Fruit fly (Drosophila melanogaster): Measurements from ENCODE around the gene CG9636.

The CG9636 gene

dm6 chr3R:8233370-8233773 lies 10.2 kb downstream of the CG9636 start, which contains the start of gene PolI (continued):
- no peak for TF ChIP-seq CG7963 (GFP tag; IDR thresholded peaks at IDR 0.05; ENCODE audit: partially characterized antibody)
- no peak for TF ChIP-seq crp (GFP tag; optimal IDR thresholded peaks at IDR 0.05)
- peak; percentile 76 for TF ChIP-seq CG33213 (GFP tag; optimal IDR thresholded peaks at IDR 0.05)
- TF ChIP-seq Rfx (GFP tag; IDR thresholded peaks at IDR 0.05), result peak; percentile 63
- TF ChIP-seq ttk (GFP tag; IDR thresholded peaks at IDR 0.05), result no peak
- TF ChIP-seq CG14860 (GFP tag; IDR thresholded peaks at IDR 0.05; ENCODE audit: partially characterized antibody), result no peak
- TF ChIP-seq az2 (GFP tag; optimal IDR thresholded peaks at IDR 0.05), result no peak
- TF ChIP-seq CG10979 (tag; optimal IDR thresholded peaks at IDR 0.05), result peak; percentile 8
- peak; percentile 6 for TF ChIP-seq CG4328 (GFP tag; optimal IDR thresholded peaks at IDR 0.05)
- peak; percentile 6; the same call in 1 of the 2 replicates for TF ChIP-seq NFAT (GFP tag; IDR thresholded peaks at IDR 0.05)
- TF ChIP-seq Fer3 (tag; optimal IDR thresholded peaks at IDR 0.05), result no peak
- TF ChIP-seq pan (optimal IDR thresholded peaks at IDR 0.05), result no peak
- no peak for TF ChIP-seq pan (GFP tag; optimal IDR thresholded peaks at IDR 0.05 in 1 of 2, IDR thresholded peaks at IDR 0.05 in 1 of 2)
- no peak for TF ChIP-seq Poxn (GFP tag; IDR thresholded peaks at IDR 0.05)
- no peak for TF ChIP-seq dati (GFP tag; IDR thresholded peaks at IDR 0.05)
- peak; percentile 9 for TF ChIP-seq pum (GFP tag; optimal IDR thresholded peaks at IDR 0.05)
- no peak for TF ChIP-seq CG7928 (GFP tag; optimal IDR thresholded peaks at IDR 0.05)
- TF ChIP-seq her (GFP tag; optimal IDR thresholded peaks at IDR 0.05), result no peak
- peak in 1 of 2 experiments; percentile 7 for TF ChIP-seq Eip74EF (GFP tag; optimal IDR thresholded peaks at IDR 0.05)
- no peak for TF ChIP-seq wek (GFP tag; optimal IDR thresholded peaks at IDR 0.05)
- peak; percentile 36 for TF ChIP-seq nmo (GFP tag; optimal IDR thresholded peaks at IDR 0.05)
- no peak for TF ChIP-seq CG2678 (tag; optimal IDR thresholded peaks at IDR 0.05)
- TF ChIP-seq cg (GFP tag; optimal IDR thresholded peaks at IDR 0.05), result no peak
- TF ChIP-seq CG10565 (GFP tag; optimal IDR thresholded peaks at IDR 0.05), result no peak
- TF ChIP-seq CG2129 (GFP tag; IDR thresholded peaks at IDR 0.05; ENCODE audit: partially characterized antibody), result no peak
- no peak for TF ChIP-seq Atf-2 (GFP tag; optimal IDR thresholded peaks at IDR 0.05)
- no peak for TF ChIP-seq slou (GFP tag; optimal IDR thresholded peaks at IDR 0.05)
- no peak for TF ChIP-seq CG7786 (GFP tag; optimal IDR thresholded peaks at IDR 0.05)
- TF ChIP-seq CG6765 (GFP tag; optimal IDR thresholded peaks at IDR 0.05), result no peak
- TF ChIP-seq CG12236 (GFP tag; optimal IDR thresholded peaks at IDR 0.05), result no peak
- peak; percentile 88 for TF ChIP-seq MESR4 (GFP tag; optimal IDR thresholded peaks at IDR 0.05)
- TF ChIP-seq BtbVII (GFP tag; optimal IDR thresholded peaks at IDR 0.05), result no peak
- peak; percentile 74 for TF ChIP-seq CG1603 (tag; optimal IDR thresholded peaks at IDR 0.05)
- no peak for TF ChIP-seq CG10462 (GFP tag; optimal IDR thresholded peaks at IDR 0.05)
- no peak for TF ChIP-seq Max (GFP tag; optimal IDR thresholded peaks at IDR 0.05)
- TF ChIP-seq fd64A (GFP tag; optimal IDR thresholded peaks at IDR 0.05), result no peak
- TF ChIP-seq Pdp1 (GFP tag; optimal IDR thresholded peaks at IDR 0.05), result peak in 1 of 2 experiments; percentile 14
- no peak for TF ChIP-seq CG11456 (GFP tag; IDR thresholded peaks at IDR 0.05)
- TF ChIP-seq CG11504 (tag; optimal IDR thresholded peaks at IDR 0.05), result peak; percentile 48
- no peak for TF ChIP-seq jigr1 (GFP tag; IDR thresholded peaks at IDR 0.05)
- no peak for TF ChIP-seq CG1024 (GFP tag; IDR thresholded peaks at IDR 0.05)
- no peak for TF ChIP-seq CG2889 (GFP tag; IDR thresholded peaks at IDR 0.05)
- peak; percentile 53; the same call in 2 of the 3 replicates for TF ChIP-seq knrl (GFP tag; IDR thresholded peaks at IDR 0.05; ENCODE audit: partially characterized antibody)
- no peak for TF ChIP-seq Doc2 (GFP tag; IDR thresholded peaks at IDR 0.05)
- TF ChIP-seq CG31441 (GFP tag; IDR thresholded peaks at IDR 0.05), result no peak
- peak; percentile 42 for TF ChIP-seq PHDP (tag; optimal IDR thresholded peaks at IDR 0.05)
- TF ChIP-seq CG7745 (tag; optimal IDR thresholded peaks at IDR 0.05), result no peak
- TF ChIP-seq cad (GFP tag; optimal IDR thresholded peaks at IDR 0.05), result no peak
- TF ChIP-seq CG3407 (GFP tag; optimal IDR thresholded peaks at IDR 0.05), result no peak
- no peak for TF ChIP-seq CG12219 (GFP tag; optimal IDR thresholded peaks at IDR 0.05)
- no peak for TF ChIP-seq CG9727 (GFP tag; optimal IDR thresholded peaks at IDR 0.05)

All from whole organism, embryonic.